Worm (Caenorhabditis elegans) whole organism, L4 larva: Measurements from ENCODE around the gene nud-1.

Experiments used
- lin-13 ChIP-seq: fragments of 150-350 bp; optimal IDR thresholded peaks from 2 replicates; lab custom pipeline; 2014; ENCODE audit warnings: missing biosample characterization, missing genetic modification reagents, missing genetic modification characterization
- ztf-11 ChIP-seq: fragments of 150-350 bp; optimal IDR thresholded peaks from 2 replicates; lab custom pipeline; 2014; ENCODE audit warnings: missing biosample characterization, missing genetic modification characterization

DNA sequence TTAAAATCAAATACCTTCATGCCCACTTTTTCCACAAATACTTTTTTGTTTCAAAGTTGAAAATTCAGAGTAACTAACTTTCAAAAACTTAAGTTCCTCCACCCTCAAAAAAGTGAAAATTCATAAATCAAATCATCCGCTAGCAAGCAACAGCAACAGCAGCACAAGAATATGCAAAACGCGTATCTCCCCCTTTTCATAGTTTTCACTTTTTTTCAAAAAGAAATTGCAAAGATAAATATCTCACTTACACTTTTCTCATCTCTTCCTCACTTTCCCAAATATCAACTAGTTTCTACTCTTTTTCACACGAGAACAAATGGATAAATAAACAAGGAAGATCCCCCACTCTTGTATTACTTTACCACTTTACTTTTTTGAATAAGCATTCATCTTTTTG is 40.4 kb downstream of the nud-1 start:
- TF ChIP-seq ztf-11 (tag; lab: Kevin White, UChicago): no peak
- no peak for TF ChIP-seq lin-13 (GFP tag; lab: Kevin White, UChicago)
